Worm (Caenorhabditis elegans): Measurements from ENCODE around the gene mtre-1.

The mtre-1 gene

ce11 chrII:8091528-8091927 lies 41.2 kb upstream of the mtre-1 start (continued):
- TF ChIP-seq ceh-82 (tag; optimal IDR thresholded peaks at IDR 0.05) (peak; percentile 69 to 83 (median 74)), sox-4 (tag; optimal IDR thresholded peaks at IDR 0.05) (no peak), nhr-90 (tag; optimal IDR thresholded peaks at IDR 0.05; ENCODE audit: poor library complexity) (peak; percentile 85), pax-3 (tag; optimal IDR thresholded peaks at IDR 0.05) (peak; percentile 39), hlh-17 (GFP tag; optimal IDR thresholded peaks at IDR 0.05; ENCODE audit: borderline replicate concordance) (no peak), lin-39 (tag; optimal IDR thresholded peaks at IDR 0.05) (peak; percentile 48), egl-13 (tag; optimal IDR thresholded peaks at IDR 0.05) (no peak), nhr-237 (tag; optimal IDR thresholded peaks at IDR 0.05) (no peak), elt-3 (tag; optimal IDR thresholded peaks at IDR 0.05) (peak in 4 of 6 experiments; percentile 4 to 41 (median 32)), grh-1 (GFP tag; IDR thresholded peaks at IDR 0.05) (peak; percentile 62), rnt-1 (tag; optimal IDR thresholded peaks at IDR 0.05) (peak; percentile 83), nhr-84 (tag; optimal IDR thresholded peaks at IDR 0.05) (no peak), lsy-2 (tag; optimal IDR thresholded peaks at IDR 0.05) (peak; percentile 59 to 67), zag-1 (tag; optimal IDR thresholded peaks at IDR 0.05) (no peak), nhr-77 (tag; optimal IDR thresholded peaks at IDR 0.05) (peak; percentile 63), C04F5.9 (tag; optimal IDR thresholded peaks at IDR 0.05) (no peak), nhr-85 (tag) (peak; percentile 92), unc-30 (tag; optimal IDR thresholded peaks at IDR 0.05) (no peak), skn-1 (tag; optimal IDR thresholded peaks at IDR 0.05) (peak; percentile 67), zip-4 (GFP tag; optimal IDR thresholded peaks at IDR 0.05) (peak; percentile 57), ztf-11 (tag; optimal IDR thresholded peaks at IDR 0.05) (no peak), elt-2 (tag; optimal IDR thresholded peaks at IDR 0.05) (peak; percentile 78), ces-1 (GFP tag; optimal IDR thresholded peaks at IDR 0.05) (no peak), jun-1 (tag; optimal IDR thresholded peaks at IDR 0.05) (no peak), lin-14 (GFP tag; optimal IDR thresholded peaks at IDR 0.05) (peak; percentile 82), xbp-1 (tag; optimal IDR thresholded peaks at IDR 0.05) (peak; percentile 63), ceh-8 (GFP tag; optimal IDR thresholded peaks at IDR 0.05) (peak; percentile 12), Y116A8C.19 (tag; optimal IDR thresholded peaks at IDR 0.05; ENCODE audit: borderline replicate concordance) (no peak), isw-1 (GFP tag; IDR thresholded peaks at IDR 0.05) (peak; percentile 11; the same call in 1 of the 2 replicates), mep-1 (tag; optimal IDR thresholded peaks at IDR 0.05) (no peak), ceh-63 (GFP tag; optimal IDR thresholded peaks at IDR 0.05) (no peak), lin-35 (GFP tag; optimal IDR thresholded peaks at IDR 0.05) (peak; percentile 49 to 71), swsn-7 (tag; optimal IDR thresholded peaks at IDR 0.05) (peak; percentile 78)

ce11 chrII:8086803-8087202 lies 36.4 kb upstream of the mtre-1 start, which contains the start of gene K02C4.3:
K02C4.3 (minus strand) TSS chrII:8086853.
- TF ChIP-seq sptf-1 (tag; optimal IDR thresholded peaks at IDR 0.05): no peak
- TF ChIP-seq ztf-11 (tag; optimal IDR thresholded peaks at IDR 0.05): peak in 1 of 2 experiments; percentile 63
- peak; percentile 72 for TF ChIP-seq rnt-1 (tag; optimal IDR thresholded peaks at IDR 0.05)
- TF ChIP-seq tlp-1 (tag; optimal IDR thresholded peaks at IDR 0.05): no peak
- TF ChIP-seq lin-35 (GFP tag; optimal IDR thresholded peaks at IDR 0.05): peak; percentile 87 to 95
- peak; percentile 72 for TF ChIP-seq ceh-8 (GFP tag; optimal IDR thresholded peaks at IDR 0.05)
- peak; percentile 86 to 94 (median 93) for TF ChIP-seq dpl-1 (GFP tag; optimal IDR thresholded peaks at IDR 0.05)
- TF ChIP-seq fkh-4 (tag; optimal IDR thresholded peaks at IDR 0.05; ENCODE audit: borderline replicate concordance): peak; percentile 12
- TF ChIP-seq ama-1 (optimal IDR thresholded peaks at IDR 0.05): no peak
- TF ChIP-seq sup-37 (GFP tag; optimal IDR thresholded peaks at IDR 0.05): peak; percentile 25
- TF ChIP-seq hlh-4 (tag; optimal IDR thresholded peaks at IDR 0.05): no peak
- TF ChIP-seq ces-1 (GFP tag; optimal IDR thresholded peaks at IDR 0.05): no peak
- TF ChIP-seq nhr-90 (tag; optimal IDR thresholded peaks at IDR 0.05; ENCODE audit: poor library complexity): peak; percentile 77
- peak; percentile 78 for TF ChIP-seq dsc-1 (tag; optimal IDR thresholded peaks at IDR 0.05)
- peak in 1 of 2 experiments; percentile 60 for TF ChIP-seq mdl-1 (tag; optimal IDR thresholded peaks at IDR 0.05)
- no peak for TF ChIP-seq efl-3 (GFP tag; optimal IDR thresholded peaks at IDR 0.05)
- peak; percentile 90 to 93 for TF ChIP-seq efl-1 (optimal IDR thresholded peaks at IDR 0.05)
- peak; percentile 90 to 99 for TF ChIP-seq efl-1 (GFP tag; optimal IDR thresholded peaks at IDR 0.05 in 1 of 2)
- no peak for TF ChIP-seq mab-9 (GFP tag; IDR thresholded peaks at IDR 0.05)
- peak; percentile 4 for TF ChIP-seq pag-3 (tag; optimal IDR thresholded peaks at IDR 0.05; ENCODE audit: borderline replicate concordance, insufficient read depth)
- TF ChIP-seq jun-1 (tag; optimal IDR thresholded peaks at IDR 0.05): peak; percentile 39
- no peak for TF ChIP-seq mef-2 (tag; optimal IDR thresholded peaks at IDR 0.05)
- TF ChIP-seq lin-39 (tag; optimal IDR thresholded peaks at IDR 0.05): peak; percentile 60
- TF ChIP-seq ceh-63 (GFP tag; optimal IDR thresholded peaks at IDR 0.05): no peak
- TF ChIP-seq nhr-12 (tag; optimal IDR thresholded peaks at IDR 0.05): no peak
- TF ChIP-seq snpc-4 (tag; optimal IDR thresholded peaks at IDR 0.05): peak; percentile 89
- TF ChIP-seq lin-13 (GFP tag; optimal IDR thresholded peaks at IDR 0.05): peak; percentile 49

Data from whole organism, L1 larva.